Worm (Caenorhabditis elegans): ENCODE measurements around the gene F21C10.9.

The F21C10.9 gene

DNA sequence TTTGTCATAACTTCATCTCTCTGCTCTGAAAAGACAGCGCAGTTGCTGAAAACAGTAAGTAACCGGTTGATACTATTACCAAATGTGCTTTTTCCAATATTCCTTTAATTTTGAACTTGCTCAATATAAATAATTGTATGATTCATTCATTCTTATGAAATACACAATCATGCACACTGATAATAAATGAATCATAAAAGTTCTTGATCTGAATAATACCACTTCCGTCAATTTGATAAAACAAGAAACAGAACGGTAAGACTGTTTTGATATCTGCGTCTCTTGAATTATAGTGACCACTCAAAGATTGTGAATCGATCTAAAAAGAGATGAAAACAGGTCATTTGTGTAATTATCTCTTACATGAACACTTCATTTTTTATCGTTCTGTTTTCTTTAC, 27.8 kb upstream of the F21C10.9 start, which contains the start of gene F21C10.4:
F21C10.4 (plus strand) TSS at position 301 of the 400 bp plus-strand sequence.
- TF ChIP-seq ceh-100 (GFP tag; IDR thresholded peaks at IDR 0.05) (no peak), ceh-91 (GFP tag; IDR thresholded peaks at IDR 0.05) (no peak), zim-3 (tag; optimal IDR thresholded peaks at IDR 0.05) (no peak), Y67H2A.10 (GFP tag; conservative IDR thresholded peaks at IDR 0.05) (no peak), ZK185.1 (tag; optimal IDR thresholded peaks at IDR 0.05; ENCODE audit: poor library complexity, severe bottlenecking) (no peak), let-607 (tag; optimal IDR thresholded peaks at IDR 0.05) (no peak)

DNA sequence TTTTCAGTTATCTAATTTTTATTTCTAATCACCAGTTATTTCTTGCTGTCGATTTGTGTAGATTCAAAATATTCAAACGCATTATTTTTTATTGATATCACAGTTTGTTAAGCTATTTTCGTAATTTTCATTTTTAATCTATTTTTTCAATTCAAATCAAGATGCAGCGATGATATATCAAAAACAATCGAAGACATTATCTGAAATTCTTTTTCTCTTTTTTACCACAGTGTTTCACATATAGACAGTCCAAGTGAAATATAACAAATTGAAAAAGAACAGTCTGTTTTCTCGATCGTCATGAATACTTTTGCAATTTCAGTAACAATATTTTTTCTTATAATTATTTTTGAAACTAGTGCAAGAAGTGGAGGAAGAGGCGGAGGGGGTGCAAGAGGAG, 26.8 kb upstream of the F21C10.9 start, which contains the start of gene F21C10.5:
F21C10.5 (plus strand) TSS at position 301 of the 400 bp plus-strand sequence.
- TF ChIP-seq B0261.1 (tag; optimal IDR thresholded peaks at IDR 0.05) (no peak), unc-130 (GFP tag; optimal IDR thresholded peaks at IDR 0.05) (no peak), lin-54 (GFP tag; optimal IDR thresholded peaks at IDR 0.05) (no peak), Y56A3A.18 (GFP tag; IDR thresholded peaks at IDR 0.05) (no peak), athp-1 (tag; optimal IDR thresholded peaks at IDR 0.05) (no peak), snpc-4 (GFP tag; optimal IDR thresholded peaks at IDR 0.05) (no peak), snpc-4 (tag; optimal IDR thresholded peaks at IDR 0.05) (no peak), zim-3 (tag; optimal IDR thresholded peaks at IDR 0.05) (no peak), hsf-1 (GFP tag; IDR thresholded peaks at IDR 0.05) (no peak), F33H1.4 (GFP tag; IDR thresholded peaks at IDR 0.05) (no peak), nfya-2 (GFP tag; IDR thresholded peaks at IDR 0.05) (no peak), ZK185.1 (tag; optimal IDR thresholded peaks at IDR 0.05; ENCODE audit: poor library complexity, severe bottlenecking) (no peak), ceh-58 (GFP tag; IDR thresholded peaks at IDR 0.05) (no peak)

DNA sequence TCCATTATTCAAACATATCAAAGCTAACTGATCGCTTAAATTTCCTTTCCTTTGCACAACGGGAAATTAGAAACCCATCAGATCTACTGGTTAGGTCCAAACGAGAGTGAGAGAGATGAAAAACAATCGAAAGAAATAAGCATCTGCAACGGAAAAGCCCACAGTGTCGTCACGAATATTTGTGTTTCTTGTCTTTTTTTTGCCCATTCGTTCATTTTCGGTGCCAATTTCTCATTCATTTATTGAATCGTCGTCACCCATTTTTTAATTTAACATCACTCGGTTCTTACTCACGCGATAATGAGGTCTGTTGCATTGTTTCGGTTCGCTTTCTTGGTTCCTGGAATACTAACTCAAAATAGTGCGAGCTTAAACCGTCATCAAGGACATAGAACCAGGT, 25.7 kb upstream of the F21C10.9 start, which contains the start of gene F21C10.6:
F21C10.6 (plus strand) TSS at position 301 of the 400 bp plus-strand sequence.
- TF ChIP-seq somi-1 (GFP tag; optimal IDR thresholded peaks at IDR 0.05) (no peak), T07F8.4 (tag; optimal IDR thresholded peaks at IDR 0.05) (no peak), attf-5 (GFP tag; optimal IDR thresholded peaks at IDR 0.05) (no peak), K11D2.4 (GFP tag; IDR thresholded peaks at IDR 0.05) (no peak), hlh-26 (GFP tag; conservative IDR thresholded peaks at IDR 0.05) (no peak), zim-3 (tag; optimal IDR thresholded peaks at IDR 0.05) (no peak), cebp-2 (GFP tag; IDR thresholded peaks at IDR 0.05) (no peak), F57C9.4 (tag; optimal IDR thresholded peaks at IDR 0.05) (no peak)

DNA sequence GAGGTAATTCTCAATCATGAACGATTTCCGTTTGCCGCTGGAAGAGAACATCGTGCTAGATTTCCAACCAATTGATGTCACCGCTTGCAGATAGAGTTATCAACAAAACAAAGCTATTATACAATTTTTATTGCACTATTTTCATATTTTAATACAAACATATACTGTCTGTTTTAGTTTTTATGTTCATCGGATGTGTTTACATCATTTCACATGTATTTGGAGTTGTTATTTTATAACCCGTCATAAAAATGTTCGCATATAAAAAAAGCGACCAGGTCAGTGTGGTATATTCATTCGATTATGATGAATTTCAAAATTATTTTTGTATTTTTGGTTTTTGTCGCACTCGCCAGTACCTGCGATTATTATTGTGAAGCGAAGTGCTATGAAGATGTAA, 24.7 kb upstream of the F21C10.9 start, which contains the start of gene F21C10.11:
F21C10.11 (plus strand) TSS at position 301 of the 400 bp plus-strand sequence.
- TF ChIP-seq madf-10 (tag; optimal IDR thresholded peaks at IDR 0.05), result no peak
- no peak for TF ChIP-seq ztf-25 (GFP tag; IDR thresholded peaks at IDR 0.05)
- no peak for TF ChIP-seq C06A6.2 (GFP tag; conservative IDR thresholded peaks at IDR 0.05)
- TF ChIP-seq attf-3 (GFP tag; conservative IDR thresholded peaks at IDR 0.05), result no peak
- TF ChIP-seq chd-7 (tag; optimal IDR thresholded peaks at IDR 0.05), result no peak
- TF ChIP-seq somi-1 (GFP tag; optimal IDR thresholded peaks at IDR 0.05), result no peak
- no peak for TF ChIP-seq lin-40 (tag; optimal IDR thresholded peaks at IDR 0.05)
- no peak for TF ChIP-seq F55B11.4 (tag; optimal IDR thresholded peaks at IDR 0.05; ENCODE audit: borderline replicate concordance, insufficient read depth)
- no peak for TF ChIP-seq cebp-1 (GFP tag; IDR thresholded peaks at IDR 0.05)
- TF ChIP-seq cebp-1 (tag; optimal IDR thresholded peaks at IDR 0.05), result no peak
- no peak for TF ChIP-seq snpc-4 (GFP tag; optimal IDR thresholded peaks at IDR 0.05)
- TF ChIP-seq snpc-4 (tag; optimal IDR thresholded peaks at IDR 0.05), result no peak
- TF ChIP-seq sdz-38 (tag; optimal IDR thresholded peaks at IDR 0.05), result no peak
- no peak for TF ChIP-seq rcor-1 (GFP tag; IDR thresholded peaks at IDR 0.05)
- TF ChIP-seq ceh-58 (GFP tag; IDR thresholded peaks at IDR 0.05), result no peak
- TF ChIP-seq ztf-22 (GFP tag; optimal IDR thresholded peaks at IDR 0.05), result no peak

Measured in whole organism, young adult.